Worm (Caenorhabditis elegans) whole organism, early embryonic: Measurements from ENCODE around the gene srx-134.

Experiments used
- B0310.2 ChIP-seq: sonication (generic microtip); optimal IDR thresholded peaks from 2 replicates; lab custom pipeline; 2016; ENCODE audit warnings: mild to moderate bottlenecking, missing genetic modification characterization, missing compliant biosample characterization
- F13C5.2 ChIP-seq: sonication (generic microtip); optimal IDR thresholded peaks from 2 replicates; lab custom pipeline; 2017; ENCODE audit warnings: mild to moderate bottlenecking, missing genetic modification characterization, inconsistent platforms, missing compliant biosample characterization
- aly-1 ChIP-seq: sonication (generic microtip); optimal IDR thresholded peaks from 2 replicates; lab custom pipeline; 2016; ENCODE audit warnings: missing genetic modification characterization, missing compliant biosample characterization
- ama-1 ChIP-seq: fragments of 150-350 bp; optimal IDR thresholded peaks from 2 replicates; lab custom pipeline; 2014
- ceh-13 ChIP-seq: fragments of 200-800 bp; sonication (Bioruptor generic); optimal IDR thresholded peaks from 2 replicates; lab custom pipeline; 2018; ENCODE audit warnings: mild to moderate bottlenecking, missing genetic modification characterization, missing compliant biosample characterization
- ceh-36 ChIP-seq: sonication (generic microtip); optimal IDR thresholded peaks from 2 replicates; lab custom pipeline; 2016; ENCODE audit warnings: missing genetic modification characterization, inconsistent platforms, missing compliant biosample characterization
- ets-7 ChIP-seq: sonication (generic microtip); optimal IDR thresholded peaks from 2 replicates; lab custom pipeline; 2016; ENCODE audit warnings: missing genotype, missing genetic modification characterization, missing compliant biosample characterization
- flt-1 ChIP-seq: fragments of 200-800 bp; sonication (Bioruptor generic); IDR thresholded peaks from 2 replicates; pipeline ENCODE4 v1.3.6; 2022; ENCODE audit warnings: missing genetic modification characterization, missing compliant biosample characterization
- hmbx-1 ChIP-seq: sonication (generic microtip); optimal IDR thresholded peaks from 2 replicates; lab custom pipeline; 2016; ENCODE audit warnings: mild to moderate bottlenecking, missing genetic modification characterization, missing compliant biosample characterization
- hmg-4 ChIP-seq: fragments of 200-800 bp; sonication (Bioruptor generic); optimal IDR thresholded peaks from 2 replicates; lab custom pipeline; 2018; ENCODE audit warnings: mild to moderate bottlenecking, missing genetic modification characterization, missing compliant biosample characterization
- hnd-1 ChIP-seq: sonication (generic microtip); optimal IDR thresholded peaks from 2 replicates; lab custom pipeline; 2016; ENCODE audit warnings: missing genetic modification characterization, missing compliant biosample characterization
- pes-1 ChIP-seq: fragments of 200-800 bp; sonication (Bioruptor generic); IDR thresholded peaks from 2 replicates; pipeline ENCODE4 v1.3.6; 2022; ENCODE audit warnings: missing genetic modification reagents, missing genetic modification characterization, missing compliant biosample characterization
- scrt-1 ChIP-seq: fragments of 200-800 bp; sonication (Bioruptor generic); IDR thresholded peaks from 2 replicates; pipeline ENCODE4 v1.3.6; 2022; ENCODE audit warnings: missing genetic modification characterization, missing compliant biosample characterization
- sea-1 ChIP-seq: fragments of 200-800 bp; sonication (Bioruptor generic); conservative IDR thresholded peaks from 2 replicates; pipeline ENCODE4 v1.3.6; 2022; ENCODE audit warnings: missing genetic modification characterization, missing compliant biosample characterization
- tbx-11 ChIP-seq: fragments of 200-800 bp; sonication (Bioruptor generic); IDR thresholded peaks from 2 replicates; pipeline ENCODE4 v1.3.6; 2022; ENCODE audit warnings: missing genetic modification characterization, missing compliant biosample characterization
- tbx-37 ChIP-seq: fragments of 200-800 bp; sonication (Bioruptor generic); conservative IDR thresholded peaks from 2 replicates; pipeline ENCODE4 v1.3.6; 2022; ENCODE audit warnings: missing genetic modification reagents, missing genetic modification characterization, missing compliant biosample characterization
- tra-4 ChIP-seq: sonication (generic microtip); optimal IDR thresholded peaks from 2 replicates; lab custom pipeline; 2017; ENCODE audit warnings: missing genetic modification characterization, missing compliant biosample characterization

Gene srx-134

DNA sequence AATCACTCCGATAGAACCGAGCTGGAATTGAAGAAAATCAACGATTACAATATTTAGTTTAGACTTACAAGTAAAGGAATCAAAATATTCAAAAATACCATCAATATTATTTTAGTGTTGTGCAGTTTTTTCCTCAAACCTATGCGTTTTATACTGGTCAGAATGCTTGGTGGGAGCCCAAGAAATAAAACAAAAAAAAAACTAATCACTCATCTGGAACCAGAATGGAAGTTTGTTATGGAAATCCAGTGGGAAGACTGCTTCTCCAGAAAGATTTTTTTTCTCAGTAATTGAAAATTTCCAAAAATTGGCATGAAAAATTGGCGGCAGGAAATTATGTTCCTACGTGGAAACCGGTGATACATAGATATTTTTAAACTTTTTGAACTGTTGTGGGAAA lies at the start of gene srx-134:
Gene srx-134, minus strand, starts transcription at position 101 of the 400 bp plus-strand sequence.
- TF ChIP-seq scrt-1 (GFP tag; lab: Robert Waterston, UW) (no peak), F13C5.2 (no peak), B0310.2 (tag; lab: Kevin White, UChicago) (no peak), tra-4 (tag; lab: Kevin White, UChicago) (no peak), tbx-11 (GFP tag; lab: Robert Waterston, UW) (no peak), tbx-37 (GFP tag; lab: Robert Waterston, UW) (no peak), ets-7 (tag; lab: Kevin White, UChicago) (no peak), aly-1 (tag; lab: Kevin White, UChicago) (no peak), hmg-4 (GFP tag; lab: Kevin White, UChicago) (no peak), sea-1 (GFP tag; lab: Robert Waterston, UW) (no peak), ceh-13 (GFP tag; lab: Kevin White, UChicago) (no peak), hmbx-1 (tag; lab: Kevin White, UChicago) (no peak)

DNA sequence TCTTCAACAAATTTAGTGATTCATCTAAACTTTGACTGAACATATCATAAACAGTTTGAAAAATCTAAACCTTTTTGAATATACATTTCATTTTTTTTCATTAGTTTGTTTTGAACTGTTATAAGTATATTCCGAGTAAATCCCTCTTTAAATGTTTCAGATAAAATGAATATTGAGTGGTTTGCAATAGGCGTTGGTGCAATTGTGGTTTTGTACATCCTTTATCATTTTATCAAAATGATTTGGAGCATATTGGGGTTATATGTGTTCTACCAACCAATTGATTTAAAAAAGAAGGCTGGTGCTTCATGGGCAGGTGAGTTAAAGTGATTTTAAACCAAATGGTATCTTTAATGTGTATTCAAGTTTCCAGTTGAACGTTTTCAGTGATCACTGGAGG lies 48.2 kb upstream of the srx-134 start, which contains the start of gene stdh-3:
Gene stdh-3, plus strand, starts transcription at position 166 of the 400 bp plus-strand sequence.
- no peak for TF ChIP-seq ceh-36 (tag; lab: Kevin White, UChicago)
- TF ChIP-seq ets-7 (tag; lab: Kevin White, UChicago) = no peak
- no peak for TF ChIP-seq ama-1 (lab: Kevin White, UChicago)
- no peak for TF ChIP-seq tbx-37 (GFP tag; lab: Robert Waterston, UW)
- TF ChIP-seq hmbx-1 (tag; lab: Kevin White, UChicago) = no peak
- no peak for TF ChIP-seq tra-4 (tag; lab: Kevin White, UChicago)
- no peak for TF ChIP-seq scrt-1 (GFP tag; lab: Robert Waterston, UW)

DNA sequence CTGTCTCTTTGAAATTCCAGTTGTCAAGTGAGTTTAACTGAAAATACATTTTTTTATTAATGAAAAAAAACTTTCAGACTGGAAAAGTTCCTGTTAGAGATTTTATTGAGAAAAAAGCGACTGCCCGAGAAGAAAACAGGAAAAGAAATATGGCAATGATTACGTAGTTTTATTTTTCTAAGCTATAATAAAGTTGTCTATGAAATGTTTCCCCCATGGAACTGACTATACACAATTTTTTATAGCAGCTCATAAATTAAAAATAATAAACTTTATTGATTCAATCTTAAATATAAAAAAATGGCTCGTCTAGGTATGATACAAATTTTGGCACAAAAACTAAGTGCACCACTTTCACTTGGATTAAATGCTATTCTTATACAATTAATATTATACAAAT lies 46.2 kb upstream of the srx-134 start, which contains the start of gene C06B3.1:
Gene C06B3.1, plus strand, starts transcription at position 301 of the 400 bp plus-strand sequence.
- TF ChIP-seq ceh-36 (tag; lab: Kevin White, UChicago) (no peak), sea-1 (GFP tag; lab: Robert Waterston, UW) (no peak), hnd-1 (no peak), pes-1 (GFP tag; lab: Robert Waterston, UW) (no peak), aly-1 (tag; lab: Kevin White, UChicago) (no peak), F13C5.2 (no peak), ets-7 (tag; lab: Kevin White, UChicago) (no peak), flt-1 (GFP tag; lab: Robert Waterston, UW) (no peak), tbx-37 (GFP tag; lab: Robert Waterston, UW) (no peak), hmg-4 (GFP tag; lab: Kevin White, UChicago) (no peak), tra-4 (tag; lab: Kevin White, UChicago) (no peak), hmbx-1 (tag; lab: Kevin White, UChicago) (no peak), ceh-13 (GFP tag; lab: Kevin White, UChicago) (no peak), B0310.2 (tag; lab: Kevin White, UChicago) (no peak), ama-1 (lab: Kevin White, UChicago) (no peak), tbx-11 (GFP tag; lab: Robert Waterston, UW) (no peak), scrt-1 (GFP tag; lab: Robert Waterston, UW) (no peak)

DNA sequence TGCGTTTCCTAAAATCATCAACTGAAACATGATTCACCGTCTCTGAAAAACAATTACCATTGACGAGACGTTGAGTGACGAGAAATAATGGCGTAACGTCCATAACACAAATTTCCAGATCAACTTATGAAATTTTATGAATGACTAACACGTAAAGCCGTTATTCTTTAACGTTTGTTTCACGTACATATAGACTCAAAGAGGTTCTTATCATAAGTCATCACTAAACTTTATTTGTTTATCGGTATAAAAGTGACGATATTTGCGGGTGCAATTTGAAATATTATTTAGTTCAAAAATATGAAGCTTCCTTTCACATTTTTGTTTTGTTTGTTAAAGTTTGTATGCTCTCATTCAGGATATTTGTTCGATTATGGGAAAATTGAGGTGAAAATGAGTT lies 42.9 kb upstream of the srx-134 start, which contains the start of gene oac-3:
Gene oac-3, plus strand, starts transcription at position 301 of the 400 bp plus-strand sequence.
- TF ChIP-seq B0310.2 (tag; lab: Kevin White, UChicago) (no peak), ama-1 (lab: Kevin White, UChicago) (no peak), sea-1 (GFP tag; lab: Robert Waterston, UW) (no peak), ets-7 (tag; lab: Kevin White, UChicago) (no peak), ceh-13 (GFP tag; lab: Kevin White, UChicago) (no peak), flt-1 (GFP tag; lab: Robert Waterston, UW) (no peak)

DNA sequence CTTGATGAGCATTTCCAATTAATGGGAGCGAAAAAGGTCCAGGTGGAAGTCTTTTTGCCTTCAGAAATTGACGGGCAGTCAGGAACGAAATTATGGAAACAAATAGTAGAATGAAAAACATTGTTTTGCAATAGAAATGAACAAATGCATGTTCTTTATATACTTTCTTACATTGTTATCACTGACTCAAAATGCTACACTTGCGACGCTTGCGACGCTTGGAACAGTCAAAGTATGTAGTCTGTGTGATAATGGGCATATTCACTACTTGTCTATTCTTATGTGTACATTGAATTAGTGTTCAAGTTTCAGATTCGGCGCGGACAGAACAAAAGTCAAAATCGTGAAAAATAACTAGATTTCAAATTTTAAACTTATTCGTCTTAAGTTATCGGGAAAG lies 42.1 kb upstream of the srx-134 start, which contains the start of gene cyp-35C1:
Gene cyp-35C1, minus strand, starts transcription at position 132 of the 400 bp plus-strand sequence.
- no peak for TF ChIP-seq aly-1 (tag; lab: Kevin White, UChicago)
- TF ChIP-seq hmbx-1 (tag; lab: Kevin White, UChicago) = no peak

DNA sequence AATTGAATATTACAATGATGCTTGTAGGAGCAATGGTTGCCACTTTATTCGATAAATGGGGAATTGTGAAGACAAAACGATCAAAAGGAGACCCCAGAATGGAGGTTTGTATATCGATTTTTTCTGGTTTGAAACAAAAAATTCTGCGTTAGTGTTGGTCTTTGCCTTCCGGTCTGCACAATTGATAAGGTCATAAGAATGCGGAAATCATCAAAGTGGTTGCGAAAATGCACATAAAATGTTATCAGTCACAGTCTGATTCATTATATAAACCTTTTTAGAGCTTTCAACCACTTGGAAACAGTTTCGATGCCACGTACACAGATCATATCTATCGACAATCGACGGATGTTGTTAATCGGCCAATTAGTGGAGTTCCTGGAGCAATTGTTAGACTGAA lies 37.3 kb upstream of the srx-134 start:
- TF ChIP-seq tbx-37 (GFP tag; lab: Robert Waterston, UW) (no peak), ceh-13 (GFP tag; lab: Kevin White, UChicago) (no peak), pes-1 (GFP tag; lab: Robert Waterston, UW) (no peak), sea-1 (GFP tag; lab: Robert Waterston, UW) (no peak), flt-1 (GFP tag; lab: Robert Waterston, UW) (no peak)

DNA sequence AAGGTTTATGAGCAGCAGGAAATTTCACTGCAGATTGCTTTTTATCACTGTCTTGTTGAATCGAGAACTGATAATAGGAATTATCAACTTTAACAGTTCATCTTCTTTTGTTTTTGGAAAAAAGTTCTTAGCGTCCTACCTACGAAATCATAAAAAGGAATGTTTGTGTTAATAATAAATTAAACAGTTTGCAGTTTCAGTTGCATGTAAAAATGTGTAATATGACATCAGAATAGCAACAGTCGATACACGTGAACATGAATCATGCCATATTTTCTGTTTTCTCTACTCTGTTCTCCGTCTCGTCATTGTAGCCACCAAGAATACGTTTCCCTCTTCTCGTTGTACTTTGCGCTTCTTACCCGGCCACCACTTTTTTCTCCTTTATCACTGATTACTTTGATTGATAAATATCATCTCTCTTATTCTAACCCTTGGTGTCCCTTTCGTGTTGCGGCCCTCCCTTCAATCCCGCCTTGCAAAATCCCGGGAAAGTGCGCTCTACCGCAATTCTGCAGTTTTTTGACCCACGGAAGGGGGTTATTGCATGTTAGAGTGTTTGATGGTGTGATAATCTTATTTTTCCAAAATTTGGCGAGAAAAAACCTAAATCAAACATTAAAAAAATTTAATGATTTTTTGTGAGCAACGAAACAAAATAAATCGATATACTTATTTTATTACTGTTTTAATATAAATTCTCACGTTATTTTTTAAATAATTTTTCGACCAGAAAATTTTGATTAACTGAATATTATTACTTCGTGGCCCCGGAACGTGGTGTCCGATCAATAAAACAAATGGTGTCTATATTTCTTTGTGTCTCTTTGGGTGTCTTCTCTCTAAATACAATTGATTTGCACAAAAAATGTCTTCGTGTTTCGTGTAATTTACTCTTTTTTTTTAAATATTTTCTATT lies 36.4 kb upstream of the srx-134 start, which contains the start of gene sptl-3:
Gene sptl-3, plus strand, starts transcription at position 869 of the 919 bp plus-strand sequence.
- TF ChIP-seq ceh-13 (GFP tag; lab: Kevin White, UChicago) (no peak), B0310.2 (tag; lab: Kevin White, UChicago) (no peak), hmbx-1 (tag; lab: Kevin White, UChicago) (no peak), tra-4 (tag; lab: Kevin White, UChicago) (no peak), aly-1 (tag; lab: Kevin White, UChicago) (no peak), tbx-11 (GFP tag; lab: Robert Waterston, UW) (no peak)
